Fruit fly (Drosophila melanogaster): ENCODE measurements around the gene Eogt.

DNA sequence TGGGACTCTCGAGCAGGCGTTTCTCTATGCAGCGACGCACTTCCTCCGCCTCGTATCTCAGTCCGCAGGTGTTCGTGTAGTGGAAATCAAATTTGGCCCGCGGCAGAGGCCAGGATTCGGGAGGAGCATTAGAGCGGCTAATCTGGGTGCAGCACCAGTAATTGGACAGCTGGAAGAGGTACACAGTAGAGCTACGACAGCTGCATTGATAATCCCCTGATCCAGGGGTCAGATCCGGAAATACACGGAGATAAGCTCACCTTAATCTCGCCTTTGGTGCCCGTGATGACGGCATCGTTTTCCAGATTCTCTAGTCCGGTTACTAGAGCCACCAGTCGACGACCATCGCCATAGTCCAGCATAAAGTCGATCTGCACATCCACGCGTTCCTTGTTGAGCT, 10.5 kb upstream of the Eogt start:
- TF ChIP-seq Myc (optimal IDR thresholded peaks at IDR 0.05) (no peak), psq (GFP tag; optimal IDR thresholded peaks at IDR 0.05) (no peak), ey (GFP tag; optimal IDR thresholded peaks at IDR 0.05) (no peak), pan (optimal IDR thresholded peaks at IDR 0.05) (no peak), Vsx2 (GFP tag; optimal IDR thresholded peaks at IDR 0.05; ENCODE audit: partially characterized antibody) (no peak), Sp1 (GFP tag; optimal IDR thresholded peaks at IDR 0.05) (no peak), Mio (GFP tag; optimal IDR thresholded peaks at IDR 0.05) (no peak)
